Worm (Caenorhabditis elegans): ENCODE measurements around the gene ccep-97.

ce11 chrV:4847424-4847823 is 29.0 kb upstream of the ccep-97 start, which contains the start of gene abhd-5.1:
- TF ChIP-seq B0261.1 (tag; optimal IDR thresholded peaks at IDR 0.05) (no peak), F49E8.2 (tag; optimal IDR thresholded peaks at IDR 0.05; ENCODE audit: insufficient read depth) (no peak), ekl-4 (GFP tag; IDR thresholded peaks at IDR 0.05) (no peak)

Measured in whole organism, young adult.